Worm (Caenorhabditis elegans) whole organism, young adult: ENCODE data around the gene C14C10.2.
A peak's percentile ranks its signal among the peaks of the same experiment; 100 is the strongest.

Experiments
- ama-1 ChIP-seq, 3 experiments: fragments of 150-350 bp in 1 of 3; sonication (generic microtip) in 2 of 3; optimal IDR thresholded peaks; 2 replicates each; lab custom pipeline; 2014 to 2018; ENCODE audit warnings: missing biosample characterization in 2 of 3, missing genetic modification characterization in 2 of 3, missing genetic modification reagents in 2 of 3
- aptf-2 ChIP-seq: fragments of 200-800 bp; sonication (Bioruptor generic); conservative IDR thresholded peaks from 2 replicates; pipeline ENCODE4 v1.3.6; 2022; ENCODE audit warnings: missing genetic modification reagents, missing genetic modification characterization, missing compliant biosample characterization
- egl-18 ChIP-seq: fragments of 200-800 bp; sonication (Bioruptor generic); IDR thresholded peaks from 2 replicates; pipeline ENCODE4 v1.3.6; 2022; ENCODE audit warnings: missing genetic modification reagents, missing genetic modification characterization, missing compliant biosample characterization
- fkh-3 ChIP-seq: sonication (generic microtip); optimal IDR thresholded peaks from 2 replicates; lab custom pipeline; 2016; ENCODE audit warnings: mild to moderate bottlenecking, missing genetic modification characterization, missing compliant biosample characterization
- madf-8 ChIP-seq: fragments of 200-800 bp; sonication (Bioruptor generic); conservative IDR thresholded peaks from 2 replicates; pipeline ENCODE4 v1.3.6; 2022; ENCODE audit warnings: missing genetic modification reagents, missing genetic modification characterization, missing compliant biosample characterization
- pha-4 ChIP-seq: fragments of 150-350 bp; sonication (generic microtip); optimal IDR thresholded peaks from 2 replicates; lab custom pipeline; 2014; ENCODE audit warnings: missing biosample characterization, missing genetic modification reagents, missing genetic modification characterization
- repo-1 ChIP-seq: sonication (generic microtip); optimal IDR thresholded peaks from 2 replicates; lab custom pipeline; 2017; ENCODE audit warnings: mild to moderate bottlenecking, missing genetic modification characterization, missing compliant biosample characterization
- snpc-1.1 ChIP-seq: sonication (generic microtip); optimal IDR thresholded peaks from 2 replicates; lab custom pipeline; 2017; ENCODE audit warnings: missing genetic modification characterization, mild to moderate bottlenecking, missing compliant biosample characterization, antibody characterized with exemption, moderate library complexity, missing genotype, missing genetic modification reagents; ENCODE audit not compliant: insufficient read depth
- snpc-4 ChIP-seq, 5 experiments: fragments of 150-350 bp in 1 of 5; sonication (generic microtip) in 4 of 5; optimal IDR thresholded peaks; 2 replicates each; lab custom pipeline; 2014 to 2018; ENCODE audit warnings: missing genetic modification characterization in 5 of 5, missing biosample characterization in 3 of 5, antibody characterized with exemption in 2 of 5, mild to moderate bottlenecking in 2 of 5, missing compliant biosample characterization in 2 of 5, missing genotype in 2 of 5, moderate library complexity in 2 of 5, missing genetic modification reagents in 1 of 5
- unc-62 ChIP-seq: fragments of 150-350 bp; optimal IDR thresholded peaks from 2 replicates; lab custom pipeline; 2014; ENCODE audit warnings: missing biosample characterization, missing genetic modification reagents, missing genetic modification characterization

ce11 chrV:12554172-12555031, 37.9 kb downstream of the C14C10.2 start:
- TF ChIP-seq madf-8 (GFP tag; lab: Robert Waterston, UW) = no peak
- no peak for TF ChIP-seq egl-18 (GFP tag; lab: Robert Waterston, UW)
- TF ChIP-seq snpc-1.1 (tag; lab: Kevin White, UChicago) = no peak
- TF ChIP-seq snpc-4 (GFP tag; optimal IDR thresholded peaks at IDR 0.05; lab: Kevin White, UChicago) = no peak
- TF ChIP-seq snpc-4 (tag; optimal IDR thresholded peaks at IDR 0.05; lab: Kevin White, UChicago) = no peak
- TF ChIP-seq aptf-2 (GFP tag; lab: Robert Waterston, UW) = no peak
- no peak for TF ChIP-seq fkh-3
- peak; percentile 54 for TF ChIP-seq ama-1 (optimal IDR thresholded peaks at IDR 0.05; lab: Kevin White, UChicago)
- no peak for TF ChIP-seq ama-1 (GFP tag; optimal IDR thresholded peaks at IDR 0.05; lab: Kevin White, UChicago)
- TF ChIP-seq unc-62 = no peak
- TF ChIP-seq pha-4 (tag; lab: Kevin White, UChicago) = no peak
- no peak for TF ChIP-seq repo-1
